Fruit fly (Drosophila melanogaster): Measurements from ENCODE around the gene Fad2.

dm6 chr3L:11053843-11054242, 30.5 kb downstream of the Fad2 start, which contains the start of gene CG7888:
- no peak for TF ChIP-seq CG7045 (GFP tag; optimal IDR thresholded peaks at IDR 0.05)
- TF ChIP-seq kay (GFP tag; ENCODE audit: borderline replicate concordance), result no peak
- no peak for TF ChIP-seq toe (GFP tag; optimal IDR thresholded peaks at IDR 0.05)
- no peak for TF ChIP-seq CG11617 (GFP tag; optimal IDR thresholded peaks at IDR 0.05)
- no peak for TF ChIP-seq CG33017 (tag; optimal IDR thresholded peaks at IDR 0.05)

All from whole organism, adult.